Worm (Caenorhabditis elegans) whole organism, L3 larva: ENCODE results near the gene F19G12.4.

Source experiments
- ZK546.5 ChIP-seq: sonication (generic microtip); optimal IDR thresholded peaks from 2 replicates; lab custom pipeline; 2017; ENCODE audit warnings: missing biosample characterization, missing genetic modification characterization
- aly-2 ChIP-seq: fragments of 150-350 bp; optimal IDR thresholded peaks from 2 replicates; lab custom pipeline; 2014; ENCODE audit warnings: missing biosample characterization, missing genetic modification characterization
- ceh-82 ChIP-seq: fragments of 150-350 bp; optimal IDR thresholded peaks from 2 replicates; lab custom pipeline; 2014; ENCODE audit warnings: missing biosample characterization, missing genetic modification characterization
- egl-27 ChIP-seq: sonication (generic microtip); optimal IDR thresholded peaks from 4 replicates; lab custom pipeline; 2017; ENCODE audit warnings: missing biosample characterization, missing genetic modification reagents, missing genetic modification characterization
- elt-2 ChIP-seq: sonication (generic microtip); optimal IDR thresholded peaks from 2 replicates; lab custom pipeline; 2016; ENCODE audit warnings: missing genetic modification reagents, mild to moderate bottlenecking, missing genetic modification characterization, missing compliant biosample characterization
- elt-3 ChIP-seq, 3 experiments: fragments of 150-350 bp in 1 of 3; sonication (generic microtip) in 2 of 3; optimal IDR thresholded peaks; 2 replicates in 2 of 3; 4 replicates in 1 of 3; lab custom pipeline; 2014 to 2017; ENCODE audit warnings: missing biosample characterization in 3 of 3, missing genetic modification characterization in 3 of 3
- lin-15B ChIP-seq: fragments of 150-350 bp; optimal IDR thresholded peaks from 2 replicates; lab custom pipeline; 2014; ENCODE audit warnings: missing biosample characterization, missing genetic modification characterization
- nhr-12 ChIP-seq: fragments of 150-350 bp; optimal IDR thresholded peaks from 2 replicates; lab custom pipeline; 2014; ENCODE audit warnings: missing biosample characterization, missing genetic modification characterization
- nhr-23 ChIP-seq: fragments of 150-350 bp; optimal IDR thresholded peaks from 2 replicates; lab custom pipeline; 2014; ENCODE audit warnings: missing biosample characterization, missing genetic modification reagents, missing genetic modification characterization
- nhr-237 ChIP-seq: fragments of 150-350 bp; optimal IDR thresholded peaks from 2 replicates; lab custom pipeline; 2014; ENCODE audit warnings: missing biosample characterization, missing genetic modification characterization
- nhr-28 ChIP-seq: fragments of 150-350 bp; optimal IDR thresholded peaks from 2 replicates; lab custom pipeline; 2014; ENCODE audit warnings: missing biosample characterization, missing genetic modification characterization
- snpc-4 ChIP-seq: fragments of 150-350 bp; optimal IDR thresholded peaks from 2 replicates; lab custom pipeline; 2014; ENCODE audit warnings: missing biosample characterization, missing genetic modification characterization
- tbx-2 ChIP-seq: sonication (generic microtip); optimal IDR thresholded peaks from 2 replicates; lab custom pipeline; 2016; ENCODE audit warnings: mild to moderate bottlenecking, missing genetic modification characterization, missing compliant biosample characterization
- ztf-4 ChIP-seq: fragments of 150-350 bp; optimal IDR thresholded peaks from 2 replicates; lab custom pipeline; 2014; ENCODE audit warnings: missing biosample characterization, missing genetic modification characterization

DNA sequence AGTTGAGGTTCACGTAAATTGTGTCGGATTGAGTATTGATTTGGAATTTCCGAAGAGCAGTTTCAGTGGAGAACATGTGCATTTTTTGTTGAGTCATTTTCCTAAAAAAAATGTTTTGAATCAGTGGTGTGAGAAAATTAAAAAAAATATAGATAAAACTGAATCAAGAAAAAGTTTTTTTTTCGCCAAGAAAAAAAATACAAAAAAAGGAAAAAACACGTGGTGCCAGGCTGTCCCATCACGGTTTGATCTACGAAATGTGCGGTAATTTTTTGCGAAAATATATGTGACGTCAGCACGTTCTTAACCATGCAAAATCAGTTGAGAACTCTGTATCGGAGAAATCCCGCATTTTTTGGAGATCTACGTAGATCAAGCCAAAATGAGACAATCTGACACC lies 23.2 kb upstream of the F19G12.4 start, which contains the start of gene F56C3.9:
- TF ChIP-seq elt-3 (tag; optimal IDR thresholded peaks at IDR 0.05; lab: Kevin White, UChicago) (no peak), egl-27 (tag; lab: Kevin White, UChicago) (no peak), ZK546.5 (tag; lab: Kevin White, UChicago) (no peak), tbx-2 (no peak), nhr-12 (tag; lab: Kevin White, UChicago) (no peak), ceh-82 (no peak), lin-15B (tag; lab: Kevin White, UChicago) (no peak), nhr-237 (tag; lab: Kevin White, UChicago) (no peak), aly-2 (tag; lab: Kevin White, UChicago) (no peak), elt-2 (tag; lab: Kevin White, UChicago) (no peak), nhr-23 (tag; lab: Kevin White, UChicago) (no peak), nhr-28 (tag; lab: Kevin White, UChicago) (no peak), ztf-4 (tag; lab: Kevin White, UChicago) (no peak), snpc-4 (no peak)
